Fruit fly (Drosophila melanogaster) whole organism, embryonic: Measurements from ENCODE around the gene pit.
A peak's percentile ranks its signal among the peaks of the same experiment; 100 is the strongest.

Experiments used
- Asciz ChIP-seq: fragments of 200-800 bp; sonication (Bioruptor generic); optimal IDR thresholded peaks from 2 replicates; lab custom pipeline; 2017; ENCODE audit warnings: missing biosample characterization, mild to moderate bottlenecking, missing genetic modification characterization, missing genetic modification reagents
- B-H2 ChIP-seq: fragments of 200-800 bp; sonication (Bioruptor generic); optimal IDR thresholded peaks from 2 replicates; lab custom pipeline; 2018; ENCODE audit warnings: missing biosample characterization, mild to moderate bottlenecking, missing genetic modification characterization
- Bteb2 ChIP-seq: fragments of 200-800 bp; sonication (Bioruptor generic); optimal IDR thresholded peaks from 2 replicates; lab custom pipeline; 2016; ENCODE audit warnings: missing biosample characterization, missing genetic modification characterization
- CG1024 ChIP-seq: fragments of 200-800 bp; sonication (Bioruptor generic); IDR thresholded peaks from 2 replicates; pipeline ENCODE4 v1.3.6; 2022; ENCODE audit warnings: missing biosample characterization, missing genetic modification characterization
- CG11247 ChIP-seq: fragments of 200-800 bp; sonication (Bioruptor generic); IDR thresholded peaks from 2 replicates; pipeline ENCODE4 v1.3.6; 2022; ENCODE audit warnings: missing biosample characterization, missing genetic modification characterization
- CG11504 ChIP-seq: fragments of 200-800 bp; sonication (Bioruptor generic); optimal IDR thresholded peaks from 3 replicates; lab custom pipeline; 2019; ENCODE audit warnings: missing biosample characterization, mild to moderate bottlenecking, missing genetic modification characterization, moderate library complexity
- CG11695 ChIP-seq: fragments of 200-800 bp; sonication (Bioruptor generic); IDR thresholded peaks from 3 replicates; pipeline ENCODE4 v1.3.6; 2022; ENCODE audit warnings: missing biosample characterization, missing genetic modification characterization
- CG1233 ChIP-seq: fragments of 200-800 bp; sonication (Bioruptor generic); optimal IDR thresholded peaks from 4 replicates; lab custom pipeline; 2018; ENCODE audit warnings: missing biosample characterization, mild to moderate bottlenecking, missing genetic modification characterization
- CG12769 ChIP-seq: fragments of 200-800 bp; sonication (Bioruptor generic); optimal IDR thresholded peaks from 2 replicates; lab custom pipeline; 2019; ENCODE audit warnings: missing biosample characterization, mild to moderate bottlenecking, missing genetic modification characterization, moderate library complexity
- CG15269 ChIP-seq: fragments of 200-800 bp; sonication (Bioruptor generic); optimal IDR thresholded peaks from 2 replicates; lab custom pipeline; 2018; ENCODE audit warnings: missing biosample characterization, mild to moderate bottlenecking, missing genetic modification characterization, moderate library complexity
- CG16779 ChIP-seq: fragments of 200-800 bp; sonication (Bioruptor generic); IDR thresholded peaks from 2 replicates; pipeline ENCODE4 v1.3.6; 2022; ENCODE audit warnings: missing biosample characterization, missing genetic modification characterization
- CG17186 ChIP-seq: fragments of 200-800 bp; sonication (Bioruptor generic); optimal IDR thresholded peaks from 3 replicates; lab custom pipeline; 2017; ENCODE audit warnings: missing biosample characterization, missing genetic modification reagents, missing genetic modification characterization
- CG2202 ChIP-seq: fragments of 200-800 bp; sonication (Bioruptor generic); optimal IDR thresholded peaks from 2 replicates; lab custom pipeline; 2018; ENCODE audit warnings: missing biosample characterization, mild to moderate bottlenecking, missing genetic modification characterization
- CG2875 ChIP-seq: fragments of 200-800 bp; sonication (Bioruptor generic); optimal IDR thresholded peaks from 2 replicates; lab custom pipeline; 2017; ENCODE audit warnings: missing biosample characterization, mild to moderate bottlenecking, missing genetic modification characterization, missing genetic modification reagents
- CG30020 ChIP-seq: fragments of 200-800 bp; optimal IDR thresholded peaks from 2 replicates; lab custom pipeline; 2019; ENCODE audit warnings: missing biosample characterization, mild to moderate bottlenecking, missing genetic modification characterization, moderate library complexity
- CG32532 ChIP-seq: fragments of 200-800 bp; sonication (Bioruptor generic); IDR thresholded peaks from 2 replicates; pipeline ENCODE4 v1.3.6; 2022; ENCODE audit warnings: missing biosample characterization, missing genetic modification characterization
- CG3407 ChIP-seq: fragments of 200-800 bp; sonication (Bioruptor generic); optimal IDR thresholded peaks from 2 replicates; lab custom pipeline; 2018; ENCODE audit warnings: missing biosample characterization, mild to moderate bottlenecking, missing genetic modification characterization
- CG34422 ChIP-seq: fragments of 200-800 bp; sonication (Bioruptor generic); IDR thresholded peaks from 3 replicates; pipeline ENCODE4 v1.3.6; 2022; ENCODE audit warnings: missing biosample characterization, missing genetic modification characterization
- CG4404 ChIP-seq: fragments of 200-800 bp; sonication (Bioruptor generic); IDR thresholded peaks from 2 replicates; pipeline ENCODE4 v1.3.6; 2022; ENCODE audit warnings: missing biosample characterization, missing genetic modification characterization
- CG4424 ChIP-seq: fragments of 200-800 bp; sonication (Bioruptor generic); optimal IDR thresholded peaks from 3 replicates; lab custom pipeline; 2016; ENCODE audit warnings: missing biosample characterization, missing genetic modification characterization
- CG4820 ChIP-seq: fragments of 200-800 bp; sonication (Bioruptor generic); optimal IDR thresholded peaks from 3 replicates; lab custom pipeline; 2016; ENCODE audit warnings: missing biosample characterization, missing genetic modification characterization
- CG6654 ChIP-seq: fragments of 200-800 bp; sonication (Bioruptor generic); optimal IDR thresholded peaks from 2 replicates; lab custom pipeline; 2017; ENCODE audit warnings: missing biosample characterization, mild to moderate bottlenecking, missing genetic modification characterization
- CG6854 ChIP-seq: fragments of 200-800 bp; sonication (Bioruptor generic); optimal IDR thresholded peaks from 3 replicates; lab custom pipeline; 2017; ENCODE audit warnings: missing biosample characterization, mild to moderate bottlenecking, missing genetic modification characterization
- CG9797 ChIP-seq: fragments of 200-800 bp; sonication (Bioruptor generic); optimal IDR thresholded peaks from 3 replicates; lab custom pipeline; 2018; ENCODE audit warnings: missing biosample characterization, mild to moderate bottlenecking, missing genetic modification characterization
- CHES-1-like ChIP-seq: fragments of 200-800 bp; sonication (Bioruptor generic); optimal IDR thresholded peaks from 2 replicates; lab custom pipeline; 2016; ENCODE audit warnings: missing biosample characterization, missing genetic modification characterization
- D ChIP-seq, 2 experiments: fragments of 200-800 bp in 1 of 2; fragments of >200 bp in 1 of 2; sonication (Bioruptor generic) in 1 of 2; optimal IDR thresholded peaks; 2 replicates in 1 of 2; 3 replicates in 1 of 2; lab custom pipeline; 2017; ENCODE audit warnings: mild to moderate bottlenecking in 1 of 2, missing biosample characterization in 1 of 2, missing genetic modification characterization in 1 of 2, missing genetic modification reagents in 1 of 2
- Dip2 ChIP-seq: fragments of 200-800 bp; sonication (Bioruptor generic); IDR thresholded peaks from 2 replicates; pipeline ENCODE4 v1.3.6; 2022; ENCODE audit warnings: missing biosample characterization, missing genetic modification characterization
- Dll ChIP-seq: fragments of 200-800 bp; sonication (Bioruptor generic); IDR thresholded peaks from 4 replicates; pipeline ENCODE4 v1.3.6; 2022; ENCODE audit warnings: missing biosample characterization, missing genetic modification characterization; ENCODE audit not compliant: partially characterized antibody
- GATAe ChIP-seq: fragments of 200-800 bp; sonication (Bioruptor generic); conservative IDR thresholded peaks from 2 replicates; pipeline ENCODE4 v1.3.6; 2022; ENCODE audit warnings: missing biosample characterization, missing genetic modification characterization
- MESR4 ChIP-seq: fragments of 200-800 bp; sonication (Bioruptor generic); optimal IDR thresholded peaks from 2 replicates; lab custom pipeline; 2018; ENCODE audit warnings: missing biosample characterization, mild to moderate bottlenecking, missing genetic modification characterization, moderate library complexity
- Meics ChIP-seq: fragments of 200-800 bp; sonication (Bioruptor generic); optimal IDR thresholded peaks from 2 replicates; lab custom pipeline; 2017; ENCODE audit warnings: missing biosample characterization, mild to moderate bottlenecking, missing genetic modification characterization
- Mrtf ChIP-seq: fragments of 200-800 bp; sonication (Bioruptor generic); IDR thresholded peaks from 3 replicates; pipeline ENCODE4 v1.3.6; 2022; ENCODE audit warnings: missing biosample characterization, missing genetic modification characterization
- NC2β ChIP-seq: fragments of 200-800 bp; sonication (Bioruptor generic); optimal IDR thresholded peaks from 2 replicates; lab custom pipeline; 2016; ENCODE audit warnings: missing biosample characterization, missing genetic modification characterization
- Neu2 ChIP-seq: fragments of 200-800 bp; sonication (Bioruptor generic); optimal IDR thresholded peaks from 3 replicates; lab custom pipeline; 2016; ENCODE audit warnings: missing biosample characterization, missing genetic modification characterization, borderline replicate concordance
- Sox102F ChIP-seq: fragments of 200-800 bp; sonication (Bioruptor generic); optimal IDR thresholded peaks from 2 replicates; lab custom pipeline; 2018; ENCODE audit warnings: missing biosample characterization, mild to moderate bottlenecking, missing genetic modification characterization, moderate library complexity
- Taf1 ChIP-seq: fragments of 200-800 bp; sonication (Bioruptor generic); IDR thresholded peaks from 2 replicates; pipeline ENCODE4 v1.3.6; 2022; ENCODE audit warnings: missing biosample characterization, missing genetic modification characterization
- ap ChIP-seq: fragments of 200-800 bp; sonication (Bioruptor generic); IDR thresholded peaks from 2 replicates; pipeline ENCODE4 v1.3.6; 2022; ENCODE audit warnings: missing biosample characterization, missing genetic modification characterization
- bsh ChIP-seq, 2 experiments: fragments of 200-800 bp; sonication (Bioruptor generic); optimal IDR thresholded peaks; 2 replicates each; lab custom pipeline; 2017 to 2018; ENCODE audit warnings: mild to moderate bottlenecking in 2 of 2, missing biosample characterization in 2 of 2, missing genetic modification characterization in 2 of 2, moderate library complexity in 1 of 2
- dan ChIP-seq: fragments of 200-800 bp; sonication (Bioruptor generic); IDR thresholded peaks from 2 replicates; pipeline ENCODE4 v1.3.6; 2022; ENCODE audit warnings: missing biosample characterization, missing genetic modification characterization
- dmrt99B ChIP-seq: fragments of 200-800 bp; sonication (Bioruptor generic); optimal IDR thresholded peaks from 2 replicates; lab custom pipeline; 2018; ENCODE audit warnings: missing biosample characterization, mild to moderate bottlenecking, missing genetic modification characterization, moderate library complexity
- grn ChIP-seq: fragments of 200-800 bp; sonication (Bioruptor generic); optimal IDR thresholded peaks from 3 replicates; lab custom pipeline; 2017; ENCODE audit warnings: missing biosample characterization, missing genetic modification characterization
- ham ChIP-seq: fragments of 200-800 bp; sonication (Bioruptor generic); IDR thresholded peaks from 2 replicates; pipeline ENCODE4 v1.3.6; 2022; ENCODE audit warnings: missing biosample characterization, missing genetic modification characterization
- hkb ChIP-seq, 2 experiments: fragments of 200-800 bp in 1 of 2; fragments of >200 bp in 1 of 2; sonication (Bioruptor generic) in 1 of 2; IDR thresholded peaks in 1 of 2; optimal IDR thresholded peaks in 1 of 2; 2 replicates each; pipeline versions ENCODE4 v1.3.6 to Lab custom; 2017 to 2022; ENCODE audit warnings: missing biosample characterization in 1 of 2, missing genetic modification characterization in 1 of 2
- lola ChIP-seq, 3 experiments: fragments of >200 bp in 2 of 3; fragments of 200-800 bp in 1 of 3; sonication (Bioruptor generic) in 1 of 3; optimal IDR thresholded peaks; 2 replicates each; lab custom pipeline; 2017 to 2019; ENCODE audit warnings: missing biosample characterization in 3 of 3, missing genetic modification characterization in 3 of 3, mild to moderate bottlenecking in 1 of 3, moderate library complexity in 1 of 3
- lov ChIP-seq, 2 experiments: fragments of 200-800 bp in 1 of 2; fragments of >200 bp in 1 of 2; sonication (Bioruptor generic) in 1 of 2; IDR thresholded peaks in 1 of 2; optimal IDR thresholded peaks in 1 of 2; 2 replicates in 1 of 2; 3 replicates in 1 of 2; pipeline versions ENCODE4 v1.3.6 to Lab custom; 2017 to 2022; ENCODE audit warnings: missing biosample characterization in 1 of 2, missing genetic modification characterization in 1 of 2
- rib ChIP-seq: fragments of 200-800 bp; sonication (Bioruptor generic); IDR thresholded peaks from 2 replicates; pipeline ENCODE4 v1.3.6; 2022; ENCODE audit warnings: missing biosample characterization, missing genetic modification characterization
- unc-4 ChIP-seq: fragments of 200-800 bp; sonication (Bioruptor generic); IDR thresholded peaks from 2 replicates; pipeline ENCODE4 v1.3.6; 2022; ENCODE audit warnings: missing biosample characterization, missing genetic modification characterization; ENCODE audit not compliant: partially characterized antibody
- vnd ChIP-seq: fragments of 200-800 bp; sonication (Bioruptor generic); IDR thresholded peaks from 3 replicates; pipeline ENCODE4 v1.3.6; 2022; ENCODE audit warnings: missing biosample characterization, missing genetic modification characterization; ENCODE audit not compliant: partially characterized antibody

Gene pit

DNA sequence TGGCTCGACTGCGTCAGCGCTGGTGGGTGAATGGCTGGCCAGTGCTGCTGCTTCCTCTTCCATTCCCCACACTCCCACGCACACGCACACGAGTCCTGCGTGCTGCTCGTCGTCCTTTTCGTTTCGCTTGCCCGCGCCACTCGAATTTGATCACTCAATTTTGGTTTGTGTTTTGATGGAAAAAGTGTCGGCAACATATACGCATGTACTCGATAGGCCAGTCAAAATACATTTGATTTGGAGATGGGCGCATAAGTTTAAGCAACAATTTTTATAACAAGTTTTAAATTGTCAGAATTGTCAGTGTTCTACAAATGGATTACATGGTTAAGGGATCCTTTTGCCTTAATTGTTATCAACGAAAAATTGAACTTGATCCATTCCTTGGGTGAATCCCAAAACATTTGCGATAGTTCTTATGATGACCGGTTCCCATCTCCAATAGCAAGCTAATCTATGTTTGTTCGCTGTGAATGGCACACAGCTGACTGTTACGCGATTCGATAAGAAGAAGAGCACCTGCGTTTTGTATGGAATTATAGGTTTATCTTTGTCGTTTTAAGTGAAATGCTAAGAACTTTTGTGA lies 11.0 kb upstream of the pit start, which contains the start of the genes Mitofilin and mRpL35 (continued):
- no peak for TF ChIP-seq CG2875 (GFP tag; lab: Kevin White, UChicago)
- peak; percentile 36 for TF ChIP-seq B-H2 (GFP tag; lab: Kevin White, UChicago)
- TF ChIP-seq CG12769 = no peak
- TF ChIP-seq bsh (GFP tag; optimal IDR thresholded peaks at IDR 0.05; lab: Kevin White, UChicago) = no peak
- no peak for TF ChIP-seq Mrtf
- TF ChIP-seq CHES-1-like (GFP tag; lab: Kevin White, UChicago) = peak; percentile 78
- peak; percentile 17 for TF ChIP-seq CG30020 (tag; lab: Kevin White, UChicago)
- no peak for TF ChIP-seq ap (GFP tag; lab: Robert Waterston, UW)
- no peak for TF ChIP-seq CG16779 (GFP tag; lab: Robert Waterston, UW)
- TF ChIP-seq vnd (GFP tag; lab: Robert Waterston, UW) = peak; percentile 63
- peak; percentile 53 for TF ChIP-seq NC2β
- no peak for TF ChIP-seq CG2202 (tag; lab: Kevin White, UChicago)
- TF ChIP-seq CG3407 (GFP tag; lab: Kevin White, UChicago) = no peak
- TF ChIP-seq CG4820 (GFP tag; lab: Kevin White, UChicago) = peak; percentile 6
- no peak for TF ChIP-seq CG34422 (GFP tag; lab: Robert Waterston, UW)
- TF ChIP-seq hkb (optimal IDR thresholded peaks at IDR 0.05; lab: Kevin White, UChicago) = no peak
- TF ChIP-seq hkb (GFP tag; IDR thresholded peaks at IDR 0.05; lab: Robert Waterston, UW) = no peak
- no peak for TF ChIP-seq CG6654 (GFP tag; lab: Kevin White, UChicago)
- TF ChIP-seq CG1233 (GFP tag; lab: Kevin White, UChicago) = peak; percentile 24
- TF ChIP-seq lov (optimal IDR thresholded peaks at IDR 0.05; lab: Kevin White, UChicago) = no peak
- no peak for TF ChIP-seq lov (GFP tag; IDR thresholded peaks at IDR 0.05; lab: Robert Waterston, UW)
- TF ChIP-seq CG4404 (GFP tag; lab: Robert Waterston, UW) = no peak
- no peak for TF ChIP-seq D (optimal IDR thresholded peaks at IDR 0.05; lab: Kevin White, UChicago)
- TF ChIP-seq D (GFP tag; optimal IDR thresholded peaks at IDR 0.05; lab: Kevin White, UChicago) = no peak
- no peak for TF ChIP-seq ham (GFP tag; lab: Robert Waterston, UW)
- TF ChIP-seq Asciz (GFP tag; lab: Kevin White, UChicago) = no peak
- no peak for TF ChIP-seq Taf1 (GFP tag; lab: Robert Waterston, UW)
- TF ChIP-seq CG17186 = peak; percentile 2
- no peak for TF ChIP-seq CG11247 (GFP tag; lab: Robert Waterston, UW)
- TF ChIP-seq CG4424 (GFP tag; lab: Kevin White, UChicago) = peak; percentile 38
- TF ChIP-seq Sox102F = no peak
- TF ChIP-seq rib = no peak
- TF ChIP-seq dan = no peak
- TF ChIP-seq CG11695 (GFP tag; lab: Robert Waterston, UW) = no peak
- TF ChIP-seq Bteb2 (GFP tag; lab: Kevin White, UChicago) = no peak
- no peak for TF ChIP-seq Dip2
- peak; percentile 9 for TF ChIP-seq CG9797 (GFP tag; lab: Kevin White, UChicago)
- peak; percentile 47; the same call in 1 of the 2 replicates for TF ChIP-seq GATAe (GFP tag; lab: Robert Waterston, UW)
- no peak for TF ChIP-seq CG15269 (tag; lab: Kevin White, UChicago)
- peak; percentile 28 for TF ChIP-seq Meics (GFP tag; lab: Kevin White, UChicago)
- TF ChIP-seq CG32532 (GFP tag; lab: Robert Waterston, UW) = no peak
- no peak for TF ChIP-seq CG1024 (GFP tag; lab: Robert Waterston, UW)
- TF ChIP-seq CG6854 (GFP tag; lab: Kevin White, UChicago) = no peak
- peak; percentile 62 for TF ChIP-seq unc-4 (GFP tag; lab: Robert Waterston, UW)
- peak in 1 of 3 experiments; percentile 53 for TF ChIP-seq lola (GFP tag; optimal IDR thresholded peaks at IDR 0.05; lab: Kevin White, UChicago)
- peak; percentile 48 for TF ChIP-seq grn (GFP tag; lab: Kevin White, UChicago)
- no peak for TF ChIP-seq Neu2 (GFP tag; lab: Kevin White, UChicago)
- peak; percentile 34 for TF ChIP-seq MESR4 (GFP tag; lab: Kevin White, UChicago)
- no peak for TF ChIP-seq dmrt99B (tag; lab: Kevin White, UChicago)
- TF ChIP-seq CG11504 (tag; lab: Kevin White, UChicago) = no peak
- peak; percentile 66 for TF ChIP-seq Dll (GFP tag; lab: Robert Waterston, UW)
